Worm (Caenorhabditis elegans): ENCODE measurements around the gene Y12A6A.1.

Y12A6A.1 gene

DNA sequence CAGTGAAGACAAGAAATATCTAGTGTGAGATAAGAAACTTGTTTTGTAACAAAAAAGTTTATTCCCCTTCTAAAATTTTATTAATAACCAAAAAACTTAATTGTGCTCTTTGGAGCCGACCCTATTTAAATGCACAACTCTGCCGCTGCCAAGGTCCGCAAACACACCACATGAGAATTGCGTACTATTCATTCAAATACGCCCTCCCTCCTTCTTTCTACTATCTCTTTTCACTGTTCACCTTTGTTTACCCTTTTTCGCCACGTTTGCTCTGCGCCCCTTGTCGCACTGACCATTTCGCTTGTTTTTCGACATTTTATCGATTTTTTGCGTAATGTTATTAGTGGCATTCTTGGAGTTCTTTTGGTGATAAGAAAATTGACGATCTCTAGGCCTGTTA is 48.1 kb upstream of the Y12A6A.1 start (continued):
- TF ChIP-seq nhr-90 (tag; optimal IDR thresholded peaks at IDR 0.05; ENCODE audit: poor library complexity) (peak; percentile 29), mdl-1 (tag; optimal IDR thresholded peaks at IDR 0.05) (peak in 1 of 2 experiments; percentile 29), nhr-71 (tag; optimal IDR thresholded peaks at IDR 0.05) (peak; percentile 53), aly-2 (tag; optimal IDR thresholded peaks at IDR 0.05) (no peak), pqm-1 (tag; optimal IDR thresholded peaks at IDR 0.05) (no peak), dpl-1 (GFP tag; optimal IDR thresholded peaks at IDR 0.05) (peak; percentile 48 to 73 (median 72)), hpl-2 (GFP tag; optimal IDR thresholded peaks at IDR 0.05) (no peak), ceh-82 (tag; optimal IDR thresholded peaks at IDR 0.05) (peak in 2 of 3 experiments; percentile 3 to 32), nhr-237 (tag; optimal IDR thresholded peaks at IDR 0.05) (no peak), C34B4.2 (tag; optimal IDR thresholded peaks at IDR 0.05) (no peak), C04F5.9 (tag; optimal IDR thresholded peaks at IDR 0.05) (no peak), ceh-8 (GFP tag; optimal IDR thresholded peaks at IDR 0.05) (no peak), skn-1 (tag; optimal IDR thresholded peaks at IDR 0.05) (no peak), hlh-4 (tag; optimal IDR thresholded peaks at IDR 0.05) (no peak), lin-39 (tag; optimal IDR thresholded peaks at IDR 0.05) (no peak), ztf-11 (tag; optimal IDR thresholded peaks at IDR 0.05) (no peak), blmp-1 (tag; optimal IDR thresholded peaks at IDR 0.05) (peak; percentile 6), unc-98 (GFP tag; IDR thresholded peaks at IDR 0.05) (no peak), hlh-17 (GFP tag; optimal IDR thresholded peaks at IDR 0.05; ENCODE audit: borderline replicate concordance) (no peak), elt-2 (tag; optimal IDR thresholded peaks at IDR 0.05) (peak; percentile 58), tbx-2 (tag; optimal IDR thresholded peaks at IDR 0.05) (peak; percentile 46), xbp-1 (tag; optimal IDR thresholded peaks at IDR 0.05) (peak; percentile 26), sptf-1 (tag; optimal IDR thresholded peaks at IDR 0.05) (no peak), fkh-8 (tag; optimal IDR thresholded peaks at IDR 0.05) (no peak), ces-1 (GFP tag; optimal IDR thresholded peaks at IDR 0.05) (no peak), swsn-7 (tag; optimal IDR thresholded peaks at IDR 0.05) (peak; percentile 13), C16A3.4 (tag; optimal IDR thresholded peaks at IDR 0.05) (peak; percentile 39), ceh-88 (GFP tag; IDR thresholded peaks at IDR 0.05) (no peak), ceh-90 (tag; optimal IDR thresholded peaks at IDR 0.05) (no peak), nhr-84 (tag; optimal IDR thresholded peaks at IDR 0.05) (no peak), irx-1 (tag; optimal IDR thresholded peaks at IDR 0.05) (no peak), nhr-77 (tag; optimal IDR thresholded peaks at IDR 0.05) (peak; percentile 19), sup-37 (GFP tag; optimal IDR thresholded peaks at IDR 0.05) (no peak), efl-1 (optimal IDR thresholded peaks at IDR 0.05) (peak; percentile 41 to 76), efl-1 (GFP tag; optimal IDR thresholded peaks at IDR 0.05 in 1 of 2) (peak; percentile 76 to 97), ztf-4 (tag; optimal IDR thresholded peaks at IDR 0.05) (no peak)

DNA sequence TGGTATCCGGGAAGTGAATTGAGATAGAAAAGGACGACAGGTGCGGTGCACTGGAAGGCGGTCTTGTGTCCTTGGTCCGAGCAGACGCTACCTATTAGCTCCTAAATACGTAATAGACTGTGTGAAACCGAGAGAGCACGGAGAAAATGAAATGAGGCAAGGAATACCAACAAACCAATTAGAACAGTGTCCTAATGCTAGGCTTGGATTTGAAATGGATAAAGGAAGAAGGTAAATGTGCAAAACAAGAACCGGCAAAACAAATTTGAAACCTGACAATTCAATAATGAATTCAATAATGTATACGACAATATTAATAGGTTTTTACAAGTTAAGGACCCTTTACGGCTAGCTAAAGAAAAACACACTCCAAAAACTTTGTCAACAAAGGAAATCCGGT is 47.2 kb upstream of the Y12A6A.1 start, which contains the start of gene C04A11.2:
Gene C04A11.2 (minus strand): TSS at position 101 of the 400 bp plus-strand sequence.
- TF ChIP-seq pqm-1 (tag; optimal IDR thresholded peaks at IDR 0.05) (no peak), hpl-2 (GFP tag; optimal IDR thresholded peaks at IDR 0.05) (no peak), efl-1 (optimal IDR thresholded peaks at IDR 0.05) (no peak), efl-1 (GFP tag; optimal IDR thresholded peaks at IDR 0.05 in 1 of 2) (peak in 1 of 2 experiments; percentile 25), alr-1 (tag; optimal IDR thresholded peaks at IDR 0.05; ENCODE audit: borderline replicate concordance) (no peak), dpl-1 (GFP tag; optimal IDR thresholded peaks at IDR 0.05) (no peak)

DNA sequence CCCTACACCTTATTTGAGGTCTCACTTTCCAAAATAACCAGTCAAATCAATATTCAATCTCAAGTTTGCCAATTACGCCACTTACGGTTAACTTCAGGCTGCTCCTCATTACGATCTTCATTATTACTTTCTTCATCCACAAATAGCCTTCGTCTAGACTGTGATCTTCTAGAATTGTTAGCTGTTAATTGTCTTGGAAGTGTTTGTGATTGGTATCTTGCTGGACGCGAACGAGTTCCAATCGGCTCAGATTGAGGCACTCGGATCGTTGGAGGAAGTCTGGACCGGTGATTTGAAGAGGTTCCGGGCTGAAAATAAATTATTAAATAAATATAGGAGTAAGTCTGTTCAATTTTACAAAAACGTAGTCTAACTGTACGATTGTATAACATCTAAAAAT is 45.3 kb upstream of the Y12A6A.1 start:
- TF ChIP-seq unc-130 (tag; optimal IDR thresholded peaks at IDR 0.05) (no peak), tlp-1 (tag; optimal IDR thresholded peaks at IDR 0.05) (no peak), irx-1 (tag; optimal IDR thresholded peaks at IDR 0.05) (no peak), ztf-11 (tag; optimal IDR thresholded peaks at IDR 0.05) (no peak)

DNA sequence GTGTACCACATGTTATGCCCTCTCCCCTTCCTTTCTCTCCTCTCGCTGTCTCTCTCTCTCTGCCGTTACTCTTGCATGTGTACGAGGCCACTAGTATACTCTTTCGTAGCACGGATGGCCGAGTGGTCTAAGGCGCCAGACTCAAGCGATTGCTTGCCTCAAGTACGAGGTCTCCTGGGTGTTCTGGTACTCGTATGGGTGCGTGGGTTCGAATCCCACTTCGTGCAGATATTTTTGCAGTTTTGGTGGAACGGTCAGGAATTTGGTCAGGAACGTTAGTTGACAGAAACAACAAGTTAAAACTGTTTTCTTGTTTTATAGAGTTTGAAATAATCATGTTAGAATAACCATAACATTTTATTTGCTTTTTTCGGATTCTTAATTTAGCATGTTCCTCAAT is 43.9 kb upstream of the Y12A6A.1 start:
- TF ChIP-seq fkh-10 (GFP tag; optimal IDR thresholded peaks at IDR 0.05) (peak; percentile 70), ceh-88 (GFP tag; IDR thresholded peaks at IDR 0.05) (peak; percentile 78), egl-13 (tag; optimal IDR thresholded peaks at IDR 0.05) (peak; percentile 85), ces-1 (GFP tag; optimal IDR thresholded peaks at IDR 0.05) (no peak), jun-1 (tag; optimal IDR thresholded peaks at IDR 0.05) (peak; percentile 82), unc-130 (tag; optimal IDR thresholded peaks at IDR 0.05) (peak; percentile 12), ztf-11 (tag; optimal IDR thresholded peaks at IDR 0.05) (peak in 1 of 2 experiments; percentile 85), pqm-1 (tag; optimal IDR thresholded peaks at IDR 0.05) (no peak), unc-86 (tag; optimal IDR thresholded peaks at IDR 0.05) (peak; percentile 81), dpl-1 (GFP tag; optimal IDR thresholded peaks at IDR 0.05) (peak; percentile 6 to 58 (median 28)), sup-37 (GFP tag; optimal IDR thresholded peaks at IDR 0.05) (peak; percentile 54), nhr-84 (tag; optimal IDR thresholded peaks at IDR 0.05) (no peak), nhr-12 (tag; optimal IDR thresholded peaks at IDR 0.05) (no peak), nhr-11 (tag; optimal IDR thresholded peaks at IDR 0.05) (no peak), lin-14 (GFP tag; optimal IDR thresholded peaks at IDR 0.05) (peak; percentile 86), C34B4.2 (tag; optimal IDR thresholded peaks at IDR 0.05) (no peak), nhr-71 (tag; optimal IDR thresholded peaks at IDR 0.05) (peak; percentile 88), mab-9 (GFP tag; IDR thresholded peaks at IDR 0.05) (peak; percentile 72)
